Worm (Caenorhabditis elegans) whole organism, L1 larva: ENCODE results near the gene col-74.

Experiments used
- fkh-10 ChIP-seq: sonication (generic microtip); optimal IDR thresholded peaks from 2 replicates; lab custom pipeline; 2017; ENCODE audit warnings: missing biosample characterization, missing genetic modification reagents, missing genetic modification characterization
- lin-13 ChIP-seq: fragments of 150-350 bp; optimal IDR thresholded peaks from 2 replicates; lab custom pipeline; 2014; ENCODE audit warnings: missing biosample characterization, missing genetic modification reagents, missing genetic modification characterization
- unc-86 ChIP-seq: sonication (generic microtip); optimal IDR thresholded peaks from 2 replicates; lab custom pipeline; 2016; ENCODE audit warnings: missing genetic modification characterization, missing compliant biosample characterization

- TF ChIP-seq lin-13 (GFP tag; lab: Kevin White, UChicago) (no peak), fkh-10 (no peak), unc-86 (tag; lab: Kevin White, UChicago) (no peak)
Measured at ce11 chrII:5860621-5861020, 30.4 kb downstream of the col-74 start.
